In genomic region chrII:3958673-3959299, ce11 we compare ENCODE assay signal across 4 worm cellular contexts.
A peak's percentile ranks its signal among the peaks of the same experiment; 100 is the strongest.
TF ChIP-seq lines count a peak whose summit lies in the region.

No protein-coding gene starts in this region.

TF ChIP-seq in whole organism, L2 larva, 48 proteins besides CTCF, POLR2A, EP300 and RAD21 (continues in another document):
- TF ChIP-seq C34F6.9 (tag; optimal IDR thresholded peaks at IDR 0.05; lab: Kevin White, UChicago), result peak; percentile 76
- no peak for TF ChIP-seq blmp-1 (tag; optimal IDR thresholded peaks at IDR 0.05; lab: Kevin White, UChicago; ENCODE audit: insufficient read depth)
- peak; percentile 70 for TF ChIP-seq unc-55 (GFP tag; optimal IDR thresholded peaks at IDR 0.05; lab: Kevin White, UChicago)
- peak; percentile 96 for TF ChIP-seq F13H6.1 (tag; optimal IDR thresholded peaks at IDR 0.05; lab: Kevin White, UChicago)
- no peak for TF ChIP-seq unc-39 (tag; optimal IDR thresholded peaks at IDR 0.05; lab: Kevin White, UChicago)
- TF ChIP-seq Y55F3AM.14 (GFP tag; optimal IDR thresholded peaks at IDR 0.05; lab: Kevin White, UChicago), result peak; percentile 89
- peak; percentile 27 for TF ChIP-seq skn-1 (tag; optimal IDR thresholded peaks at IDR 0.05; lab: Kevin White, UChicago)
- TF ChIP-seq unc-62 (GFP tag; optimal IDR thresholded peaks at IDR 0.05; lab: Kevin White, UChicago), result no peak
- TF ChIP-seq lsy-2 (tag; optimal IDR thresholded peaks at IDR 0.05; lab: Kevin White, UChicago), result peak; percentile 33 to 81
- TF ChIP-seq mab-5 (tag; optimal IDR thresholded peaks at IDR 0.05; lab: Kevin White, UChicago), result peak; percentile 56
- TF ChIP-seq snpc-4 (tag; optimal IDR thresholded peaks at IDR 0.05; lab: Kevin White, UChicago), result peak; percentile 11
- no peak for TF ChIP-seq ZK546.5 (tag; optimal IDR thresholded peaks at IDR 0.05; lab: Kevin White, UChicago)
- no peak for TF ChIP-seq peb-1 (tag; optimal IDR thresholded peaks at IDR 0.05; lab: Kevin White, UChicago)
- no peak for TF ChIP-seq nhr-11 (tag; optimal IDR thresholded peaks at IDR 0.05; lab: Kevin White, UChicago)
- peak; percentile 71 for TF ChIP-seq nhr-129 (tag; optimal IDR thresholded peaks at IDR 0.05; lab: Kevin White, UChicago)
- peak; percentile 55 for TF ChIP-seq fos-1 (tag; optimal IDR thresholded peaks at IDR 0.05; lab: Kevin White, UChicago)
- TF ChIP-seq nhr-12 (tag; optimal IDR thresholded peaks at IDR 0.05; lab: Kevin White, UChicago), result no peak
- TF ChIP-seq alr-1 (tag; optimal IDR thresholded peaks at IDR 0.05; lab: Kevin White, UChicago), result no peak
- TF ChIP-seq lin-13 (GFP tag; optimal IDR thresholded peaks at IDR 0.05; lab: Kevin White, UChicago), result no peak
- no peak for TF ChIP-seq dmd-4 (tag; optimal IDR thresholded peaks at IDR 0.05; lab: Kevin White, UChicago)
- no peak for TF ChIP-seq lin-11 (tag; optimal IDR thresholded peaks at IDR 0.05; lab: Kevin White, UChicago)
- TF ChIP-seq gmeb-1 (tag; optimal IDR thresholded peaks at IDR 0.05; lab: Kevin White, UChicago), result peak; percentile 39
- no peak for TF ChIP-seq elt-1 (tag; optimal IDR thresholded peaks at IDR 0.05; lab: Kevin White, UChicago)
- TF ChIP-seq R02D3.7 (tag; optimal IDR thresholded peaks at IDR 0.05; lab: Kevin White, UChicago), result no peak

TF ChIP-seq in whole organism, L4 larva, 104 proteins besides CTCF, POLR2A, EP300 and RAD21 (continues in another document):
- TF ChIP-seq daf-12 (tag; optimal IDR thresholded peaks at IDR 0.05; lab: Kevin White, UChicago) (no peak), nhr-25 (tag; optimal IDR thresholded peaks at IDR 0.05; lab: Kevin White, UChicago; ENCODE audit: borderline replicate concordance, insufficient read depth) (no peak), ztf-11 (tag; optimal IDR thresholded peaks at IDR 0.05; lab: Kevin White, UChicago) (no peak), F26F4.8 (GFP tag; conservative IDR thresholded peaks at IDR 0.05; lab: Robert Waterston, UW) (no peak), zip-2 (tag; optimal IDR thresholded peaks at IDR 0.05; lab: Kevin White, UChicago) (no peak), egl-27 (tag; optimal IDR thresholded peaks at IDR 0.05; lab: Kevin White, UChicago) (no peak), egl-43 (GFP tag; IDR thresholded peaks at IDR 0.05; lab: Robert Waterston, UW) (peak; percentile 35; the same call in 1 of the 2 replicates), cey-2 (tag; optimal IDR thresholded peaks at IDR 0.05; lab: Kevin White, UChicago; ENCODE audit: borderline replicate concordance, insufficient read depth) (no peak), F37D6.2 (tag; optimal IDR thresholded peaks at IDR 0.05; lab: Kevin White, UChicago) (peak; percentile 37), daf-19 (GFP tag; conservative IDR thresholded peaks at IDR 0.05; lab: Robert Waterston, UW) (no peak), snpc-1.2 (GFP tag; IDR thresholded peaks at IDR 0.05; lab: Robert Waterston, UW) (no peak), ceh-44 (GFP tag; IDR thresholded peaks at IDR 0.05; lab: Robert Waterston, UW) (no peak), pha-4 (GFP tag; IDR thresholded peaks at IDR 0.05; lab: Robert Waterston, UW) (peak; percentile 82), pha-4 (tag; optimal IDR thresholded peaks at IDR 0.05; lab: Kevin White, UChicago) (peak; percentile 91), F44E2.7 (GFP tag; IDR thresholded peaks at IDR 0.05; lab: Robert Waterston, UW) (no peak), D1046.2 (GFP tag; IDR thresholded peaks at IDR 0.05; lab: Robert Waterston, UW) (0 out of 2 replicates have a peak, but pooled peaks have one; percentile 17), hif-1 (tag; optimal IDR thresholded peaks at IDR 0.05; lab: Kevin White, UChicago) (peak in 1 of 2 experiments; percentile 46), dmd-8 (GFP tag; IDR thresholded peaks at IDR 0.05; lab: Robert Waterston, UW) (no peak), saeg-2 (GFP tag; IDR thresholded peaks at IDR 0.05; lab: Robert Waterston, UW) (0 out of 2 replicates have a peak, but pooled peaks have one; percentile 46), daf-8 (GFP tag; IDR thresholded peaks at IDR 0.05; lab: Robert Waterston, UW) (no peak), dpl-1 (GFP tag; optimal IDR thresholded peaks at IDR 0.05; lab: Kevin White, UChicago) (peak; percentile 9), Y105C5A.15 (GFP tag; IDR thresholded peaks at IDR 0.05; lab: Robert Waterston, UW) (no peak), madf-5 (GFP tag; IDR thresholded peaks at IDR 0.05; lab: Robert Waterston, UW) (no peak)

TF ChIP-seq in whole organism, late embryonic, 69 proteins besides CTCF, POLR2A, EP300 and RAD21 (continues in another document):
- peak; percentile 84 for TF ChIP-seq ceh-18 (tag; optimal IDR thresholded peaks at IDR 0.05; lab: Kevin White, UChicago)
- no peak for TF ChIP-seq ceh-24 (tag; optimal IDR thresholded peaks at IDR 0.05; lab: Kevin White, UChicago)
- no peak for TF ChIP-seq pag-3 (tag; optimal IDR thresholded peaks at IDR 0.05; lab: Kevin White, UChicago; ENCODE audit: borderline replicate concordance)
- no peak for TF ChIP-seq ztf-16 (tag; optimal IDR thresholded peaks at IDR 0.05; lab: Kevin White, UChicago)
- peak; percentile 30 for TF ChIP-seq elt-2 (tag; optimal IDR thresholded peaks at IDR 0.05; lab: Kevin White, UChicago)
- TF ChIP-seq ceh-9 (tag; optimal IDR thresholded peaks at IDR 0.05; lab: Kevin White, UChicago), result no peak
- TF ChIP-seq zip-5 (tag; optimal IDR thresholded peaks at IDR 0.05; lab: Kevin White, UChicago), result no peak
- TF ChIP-seq npax-4 (tag; optimal IDR thresholded peaks at IDR 0.05; lab: Kevin White, UChicago), result no peak
- TF ChIP-seq elt-4 (tag; optimal IDR thresholded peaks at IDR 0.05; lab: Kevin White, UChicago), result no peak
- no peak for TF ChIP-seq ceh-19 (GFP tag; optimal IDR thresholded peaks at IDR 0.05; lab: Kevin White, UChicago)
- no peak for TF ChIP-seq hlh-15 (tag; optimal IDR thresholded peaks at IDR 0.05; lab: Kevin White, UChicago)
- TF ChIP-seq dve-1 (tag; optimal IDR thresholded peaks at IDR 0.05; lab: Kevin White, UChicago), result peak; percentile 70
- TF ChIP-seq tbx-2 (tag; optimal IDR thresholded peaks at IDR 0.05; lab: Kevin White, UChicago), result peak; percentile 66
- no peak for TF ChIP-seq eyg-1 (tag; optimal IDR thresholded peaks at IDR 0.05; lab: Kevin White, UChicago)
- peak; percentile 41 for TF ChIP-seq nfya-1 (tag; optimal IDR thresholded peaks at IDR 0.05; lab: Kevin White, UChicago)
- no peak for TF ChIP-seq sox-2 (GFP tag; IDR thresholded peaks at IDR 0.05; lab: Robert Waterston, UW)
- TF ChIP-seq C38D4.7 (GFP tag; optimal IDR thresholded peaks at IDR 0.05; lab: Kevin White, UChicago), result no peak
- peak; percentile 75 for TF ChIP-seq hlh-30 (tag; optimal IDR thresholded peaks at IDR 0.05; lab: Kevin White, UChicago; ENCODE audit: insufficient read depth)
- no peak for TF ChIP-seq ahr-1 (tag; optimal IDR thresholded peaks at IDR 0.05; lab: Kevin White, UChicago)
- peak; percentile 51 for TF ChIP-seq ceh-34 (tag; optimal IDR thresholded peaks at IDR 0.05; lab: Kevin White, UChicago)
- TF ChIP-seq K02D7.2 (tag; optimal IDR thresholded peaks at IDR 0.05; lab: Kevin White, UChicago), result no peak
- no peak for TF ChIP-seq dmd-4 (tag; optimal IDR thresholded peaks at IDR 0.05; lab: Kevin White, UChicago; ENCODE audit: borderline replicate concordance)
- TF ChIP-seq ceh-22 (tag; optimal IDR thresholded peaks at IDR 0.05; lab: Kevin White, UChicago), result no peak
- no peak for TF ChIP-seq madf-2 (tag; optimal IDR thresholded peaks at IDR 0.05; lab: Kevin White, UChicago)
- TF ChIP-seq gmeb-2 (tag; optimal IDR thresholded peaks at IDR 0.05; lab: Kevin White, UChicago), result no peak
- no peak for TF ChIP-seq fkh-6 (tag; optimal IDR thresholded peaks at IDR 0.05; lab: Kevin White, UChicago)

TF ChIP-seq in whole organism, mixed stage, embryonic, 35 proteins besides CTCF, POLR2A, EP300 and RAD21:
- TF ChIP-seq mab-5 (tag; optimal IDR thresholded peaks at IDR 0.05; lab: Kevin White, UChicago) (no peak), nhr-237 (tag; optimal IDR thresholded peaks at IDR 0.05; lab: Kevin White, UChicago) (peak; percentile 48), hlh-1 (tag; optimal IDR thresholded peaks at IDR 0.05; lab: Kevin White, UChicago) (no peak), unc-120 (tag; optimal IDR thresholded peaks at IDR 0.05; lab: Kevin White, UChicago; ENCODE audit: poor library complexity, severe bottlenecking) (peak; percentile 71), pha-4 (tag; optimal IDR thresholded peaks at IDR 0.05; lab: Kevin White, UChicago) (peak; percentile 95), drap-1 (GFP tag; optimal IDR thresholded peaks at IDR 0.05; lab: Kevin White, UChicago) (peak; percentile 18), mls-2 (tag; optimal IDR thresholded peaks at IDR 0.05; lab: Kevin White, UChicago) (peak; percentile 45), zip-8 (tag; optimal IDR thresholded peaks at IDR 0.05; lab: Kevin White, UChicago) (peak; percentile 35), mep-1 (tag; optimal IDR thresholded peaks at IDR 0.05; lab: Kevin White, UChicago) (peak; percentile 21), sem-2 (GFP tag; optimal IDR thresholded peaks at IDR 0.05; lab: Kevin White, UChicago) (no peak), cnd-1 (tag; optimal IDR thresholded peaks at IDR 0.05; lab: Kevin White, UChicago) (peak; percentile 15), tbx-8 (GFP tag; optimal IDR thresholded peaks at IDR 0.05; lab: Kevin White, UChicago) (no peak), sptf-1 (tag; optimal IDR thresholded peaks at IDR 0.05; lab: Kevin White, UChicago) (peak; percentile 9), ces-1 (GFP tag; optimal IDR thresholded peaks at IDR 0.05; lab: Kevin White, UChicago) (peak; percentile 84), unc-62 (GFP tag; optimal IDR thresholded peaks at IDR 0.05; lab: Kevin White, UChicago) (peak; percentile 46)
